Fruit fly (Drosophila melanogaster): ENCODE results near the gene CG31300.

dm6 chr3R:25273537-25273936 lies 9.9 kb upstream of the CG31300 start, which contains the start of gene CG11878:
- TF ChIP-seq CG31441 (GFP tag; IDR thresholded peaks at IDR 0.05) (no peak), ara (GFP tag; IDR thresholded peaks at IDR 0.05) (no peak), emc (GFP tag; optimal IDR thresholded peaks at IDR 0.05) (no peak), CG1792 (GFP tag; optimal IDR thresholded peaks at IDR 0.05) (no peak), cas (GFP tag; IDR thresholded peaks at IDR 0.05) (no peak), slp2 (GFP tag; optimal IDR thresholded peaks at IDR 0.05) (no peak), CG12391 (tag; optimal IDR thresholded peaks at IDR 0.05) (no peak)
